Fruit fly (Drosophila melanogaster) whole organism, embryonic: ENCODE results near the gene CG10068.

Source experiments
- Bgb ChIP-seq: fragments of 200-800 bp; sonication (Bioruptor generic); IDR thresholded peaks from 2 replicates; pipeline ENCODE4 v1.3.6; 2022; ENCODE audit warnings: missing biosample characterization, missing genetic modification characterization; ENCODE audit not compliant: partially characterized antibody
- Blimp-1 ChIP-seq: fragments of 200-800 bp; sonication (Bioruptor generic); optimal IDR thresholded peaks from 3 replicates; lab custom pipeline; 2018; ENCODE audit warnings: missing biosample characterization, missing genetic modification characterization, mild to moderate bottlenecking, moderate library complexity, missing genetic modification reagents
- Bteb2 ChIP-seq: fragments of 200-800 bp; sonication (Bioruptor generic); optimal IDR thresholded peaks from 2 replicates; lab custom pipeline; 2016; ENCODE audit warnings: missing biosample characterization, missing genetic modification characterization
- CG11696 ChIP-seq: fragments of 200-800 bp; sonication (Bioruptor generic); IDR thresholded peaks from 2 replicates; pipeline ENCODE4 v1.3.6; 2022; ENCODE audit warnings: missing biosample characterization, missing genetic modification characterization
- CG12744 ChIP-seq: fragments of 200-800 bp; sonication (Bioruptor generic); optimal IDR thresholded peaks from 2 replicates; lab custom pipeline; 2016; ENCODE audit warnings: missing biosample characterization, missing genetic modification characterization
- CG13296 ChIP-seq: fragments of 200-800 bp; sonication (Bioruptor generic); optimal IDR thresholded peaks from 3 replicates; lab custom pipeline; 2018; ENCODE audit warnings: missing biosample characterization, mild to moderate bottlenecking, missing genetic modification characterization
- CG13424 ChIP-seq: fragments of 200-800 bp; sonication (Bioruptor generic); optimal IDR thresholded peaks from 2 replicates; lab custom pipeline; 2019; ENCODE audit warnings: missing biosample characterization, mild to moderate bottlenecking, missing genetic modification characterization, moderate library complexity
- CG14860 ChIP-seq: fragments of 200-800 bp; sonication (Bioruptor generic); IDR thresholded peaks from 3 replicates; pipeline ENCODE4 v1.3.6; 2022; ENCODE audit warnings: missing biosample characterization, missing genetic modification characterization; ENCODE audit not compliant: partially characterized antibody
- CG17186 ChIP-seq: fragments of 200-800 bp; sonication (Bioruptor generic); optimal IDR thresholded peaks from 3 replicates; lab custom pipeline; 2017; ENCODE audit warnings: missing biosample characterization, missing genetic modification reagents, missing genetic modification characterization
- CG17829 ChIP-seq: fragments of 200-800 bp; optimal IDR thresholded peaks from 2 replicates; lab custom pipeline; 2019; ENCODE audit warnings: missing biosample characterization, mild to moderate bottlenecking, missing genetic modification characterization, moderate library complexity
- CG1832 ChIP-seq: fragments of 200-800 bp; sonication (Bioruptor generic); optimal IDR thresholded peaks from 2 replicates; lab custom pipeline; 2017; ENCODE audit warnings: missing biosample characterization, mild to moderate bottlenecking, missing genetic modification characterization, inconsistent platforms
- CG18619 ChIP-seq: fragments of 200-800 bp; sonication (Bioruptor generic); optimal IDR thresholded peaks from 3 replicates; lab custom pipeline; 2017; ENCODE audit warnings: missing biosample characterization, mild to moderate bottlenecking, missing genetic modification characterization
- CG2889 ChIP-seq: fragments of 200-800 bp; sonication (Bioruptor generic); IDR thresholded peaks from 3 replicates; pipeline ENCODE4 v1.3.6; 2022; ENCODE audit warnings: missing biosample characterization, missing genetic modification characterization
- CG32767 ChIP-seq: fragments of 200-800 bp; sonication (Bioruptor generic); IDR thresholded peaks from 2 replicates; pipeline ENCODE4 v1.3.6; 2022; ENCODE audit warnings: missing biosample characterization, missing genetic modification characterization
- CG3407 ChIP-seq: fragments of 200-800 bp; sonication (Bioruptor generic); optimal IDR thresholded peaks from 2 replicates; lab custom pipeline; 2018; ENCODE audit warnings: missing biosample characterization, mild to moderate bottlenecking, missing genetic modification characterization
- CG4730 ChIP-seq: fragments of 200-800 bp; sonication (Bioruptor generic); IDR thresholded peaks from 2 replicates; pipeline ENCODE4 v1.3.6; 2022; ENCODE audit warnings: missing biosample characterization, missing genetic modification characterization
- CG4820 ChIP-seq: fragments of 200-800 bp; sonication (Bioruptor generic); optimal IDR thresholded peaks from 3 replicates; lab custom pipeline; 2016; ENCODE audit warnings: missing biosample characterization, missing genetic modification characterization
- CG5180 ChIP-seq: fragments of 200-800 bp; sonication (Bioruptor generic); optimal IDR thresholded peaks from 3 replicates; lab custom pipeline; 2017; ENCODE audit warnings: missing biosample characterization, missing genetic modification characterization, mild to moderate bottlenecking, moderate library complexity, missing genetic modification reagents
- CG6175 ChIP-seq: fragments of 200-800 bp; sonication (Bioruptor generic); IDR thresholded peaks from 3 replicates; pipeline ENCODE4 v1.3.6; 2022; ENCODE audit warnings: missing biosample characterization, missing genetic modification characterization
- CG6654 ChIP-seq: fragments of 200-800 bp; sonication (Bioruptor generic); optimal IDR thresholded peaks from 2 replicates; lab custom pipeline; 2017; ENCODE audit warnings: missing biosample characterization, mild to moderate bottlenecking, missing genetic modification characterization
- CG7928 ChIP-seq: fragments of 200-800 bp; sonication (Bioruptor generic); optimal IDR thresholded peaks from 2 replicates; lab custom pipeline; 2017; ENCODE audit warnings: missing biosample characterization, mild to moderate bottlenecking, missing genetic modification characterization
- Dad ChIP-seq: fragments of 200-800 bp; sonication (Bioruptor generic); optimal IDR thresholded peaks from 3 replicates; lab custom pipeline; 2016; ENCODE audit warnings: missing biosample characterization, missing genetic modification characterization
- Dbx ChIP-seq: fragments of 200-800 bp; sonication (Bioruptor generic); IDR thresholded peaks from 3 replicates; pipeline ENCODE4 v1.3.6; 2022; ENCODE audit warnings: missing biosample characterization, missing genetic modification characterization
- Dp ChIP-seq: fragments of 200-800 bp; sonication (Bioruptor generic); optimal IDR thresholded peaks from 2 replicates; lab custom pipeline; 2018; ENCODE audit warnings: missing biosample characterization, mild to moderate bottlenecking, missing genetic modification characterization, moderate library complexity
- Gsc ChIP-seq: fragments of 200-800 bp; sonication (Bioruptor generic); IDR thresholded peaks from 2 replicates; pipeline ENCODE4 v1.3.6; 2022; ENCODE audit warnings: missing biosample characterization, missing genetic modification characterization
- Gug ChIP-seq: fragments of 200-800 bp; sonication (Bioruptor generic); IDR thresholded peaks from 4 replicates; pipeline ENCODE4 v1.3.6; 2022; ENCODE audit warnings: missing biosample characterization, missing genetic modification characterization
- HmgD ChIP-seq: fragments of 200-800 bp; sonication (Bioruptor generic); optimal IDR thresholded peaks from 3 replicates; lab custom pipeline; 2016; ENCODE audit warnings: missing biosample characterization, missing genetic modification characterization
- Hr78 ChIP-seq, 2 experiments: fragments of 200-800 bp in 1 of 2; fragments of >200 bp in 1 of 2; sonication (Bioruptor generic) in 1 of 2; optimal IDR thresholded peaks; 2 replicates each; lab custom pipeline; 2017 to 2019; ENCODE audit warnings: missing biosample characterization in 2 of 2, missing genetic modification characterization in 2 of 2, mild to moderate bottlenecking in 1 of 2, moderate library complexity in 1 of 2
- Ravus ChIP-seq: fragments of 200-800 bp; sonication (Bioruptor generic); IDR thresholded peaks from 2 replicates; pipeline ENCODE4 v1.3.6; 2022; ENCODE audit warnings: missing biosample characterization, missing genetic modification characterization
- Sox100B ChIP-seq: fragments of 200-800 bp; sonication (Bioruptor generic); optimal IDR thresholded peaks from 3 replicates; lab custom pipeline; 2018; ENCODE audit warnings: missing biosample characterization, mild to moderate bottlenecking, missing genetic modification characterization
- Tbp ChIP-seq: fragments of >200 bp; optimal IDR thresholded peaks from 2 replicates; lab custom pipeline; 2018; ENCODE audit warnings: missing biosample characterization, missing genetic modification characterization
- Vsx1 ChIP-seq: fragments of 200-800 bp; sonication (Bioruptor generic); optimal IDR thresholded peaks from 2 replicates; lab custom pipeline; 2017; ENCODE audit warnings: missing biosample characterization, mild to moderate bottlenecking, missing genetic modification characterization, missing genetic modification reagents
- ab ChIP-seq: fragments of 200-800 bp; sonication (Bioruptor generic); optimal IDR thresholded peaks from 2 replicates; lab custom pipeline; 2016; ENCODE audit warnings: missing biosample characterization, missing genetic modification characterization
- bab2 ChIP-seq: fragments of 200-800 bp; sonication (Bioruptor generic); optimal IDR thresholded peaks from 2 replicates; lab custom pipeline; 2016; ENCODE audit warnings: missing biosample characterization, missing genetic modification characterization
- btn ChIP-seq: fragments of 200-800 bp; sonication (Bioruptor generic); optimal IDR thresholded peaks from 2 replicates; lab custom pipeline; 2016; ENCODE audit warnings: missing biosample characterization, missing genetic modification characterization
- danr ChIP-seq: fragments of 200-800 bp; sonication (Bioruptor generic); IDR thresholded peaks from 2 replicates; pipeline ENCODE4 v1.3.6; 2022; ENCODE audit warnings: missing biosample characterization, missing genetic modification characterization
- emc ChIP-seq: fragments of 200-800 bp; sonication (Bioruptor generic); optimal IDR thresholded peaks from 2 replicates; lab custom pipeline; 2016; ENCODE audit warnings: missing biosample characterization, missing genetic modification characterization
- ems ChIP-seq: fragments of 200-800 bp; sonication (Bioruptor generic); optimal IDR thresholded peaks from 3 replicates; lab custom pipeline; 2016; ENCODE audit warnings: missing biosample characterization, missing genetic modification characterization
- esg ChIP-seq: fragments of 200-800 bp; sonication (Bioruptor generic); conservative IDR thresholded peaks from 2 replicates; pipeline ENCODE4 v1.3.6; 2022; ENCODE audit warnings: missing biosample characterization, missing genetic modification characterization
- gce ChIP-seq: fragments of 200-800 bp; sonication (Bioruptor generic); IDR thresholded peaks from 3 replicates; pipeline ENCODE4 v1.3.6; 2022; ENCODE audit warnings: missing biosample characterization, missing genetic modification characterization
- gcm2 ChIP-seq: fragments of 200-800 bp; sonication (Bioruptor generic); optimal IDR thresholded peaks from 2 replicates; lab custom pipeline; 2016; ENCODE audit warnings: missing biosample characterization, missing genetic modification characterization
- grau ChIP-seq: fragments of 200-800 bp; optimal IDR thresholded peaks from 3 replicates; lab custom pipeline; 2019; ENCODE audit warnings: missing biosample characterization, mild to moderate bottlenecking, missing genetic modification characterization, moderate library complexity
- grn ChIP-seq: fragments of 200-800 bp; sonication (Bioruptor generic); optimal IDR thresholded peaks from 3 replicates; lab custom pipeline; 2017; ENCODE audit warnings: missing biosample characterization, missing genetic modification characterization
- gt ChIP-seq: fragments of 200-800 bp; sonication (Bioruptor generic); IDR thresholded peaks from 2 replicates; pipeline ENCODE4 v1.3.6; 2022; ENCODE audit warnings: missing biosample characterization, missing genetic modification characterization
- jumu ChIP-seq: fragments of 200-800 bp; sonication (Bioruptor generic); optimal IDR thresholded peaks from 3 replicates; lab custom pipeline; 2016; ENCODE audit warnings: missing biosample characterization, missing genetic modification characterization
- luna ChIP-seq: fragments of 200-800 bp; sonication (Bioruptor generic); optimal IDR thresholded peaks from 2 replicates; lab custom pipeline; 2016; ENCODE audit warnings: missing biosample characterization, missing genetic modification characterization
- pum ChIP-seq: fragments of 200-800 bp; sonication (Bioruptor generic); optimal IDR thresholded peaks from 2 replicates; lab custom pipeline; 2016; ENCODE audit warnings: missing biosample characterization, missing genetic modification characterization
- salm ChIP-seq: fragments of 200-800 bp; sonication (Bioruptor generic); optimal IDR thresholded peaks from 2 replicates; lab custom pipeline; 2018; ENCODE audit warnings: missing biosample characterization, mild to moderate bottlenecking, missing genetic modification characterization
- sd ChIP-seq: fragments of 200-800 bp; sonication (Bioruptor generic); optimal IDR thresholded peaks from 3 replicates; lab custom pipeline; 2018; ENCODE audit warnings: missing biosample characterization, mild to moderate bottlenecking, missing genetic modification characterization, moderate library complexity
- sna ChIP-seq: fragments of 200-800 bp; sonication (Bioruptor generic); IDR thresholded peaks from 2 replicates; pipeline ENCODE4 v1.3.6; 2022; ENCODE audit warnings: missing biosample characterization, missing genetic modification characterization; ENCODE audit not compliant: partially characterized antibody
- z ChIP-seq: fragments of 200-800 bp; sonication (Bioruptor generic); IDR thresholded peaks from 3 replicates; pipeline ENCODE4 v1.3.6; 2022; ENCODE audit warnings: missing biosample characterization, missing genetic modification characterization

CG10068 gene

DNA sequence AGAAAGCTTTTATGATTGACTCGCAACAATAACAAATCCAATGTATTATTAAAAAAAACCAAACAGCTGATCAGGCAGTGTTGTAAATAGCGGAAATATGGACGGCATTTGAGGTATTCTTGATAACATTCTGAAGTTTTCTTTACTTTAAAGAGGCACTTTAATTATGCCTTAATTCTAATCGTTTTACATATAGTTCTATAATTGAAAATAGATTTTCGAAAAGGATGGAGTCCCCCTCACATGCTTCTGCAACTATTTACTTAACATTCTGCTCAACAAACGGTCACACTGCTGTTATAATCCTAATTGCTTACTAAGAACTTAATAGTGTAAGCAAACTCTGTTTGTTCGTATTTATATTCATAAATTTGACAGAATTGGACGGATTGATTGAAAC is at the start of gene CG10068 (continued):
- TF ChIP-seq jumu (GFP tag; lab: Kevin White, UChicago), result peak; percentile 83
- TF ChIP-seq gcm2, result peak; percentile 77
- TF ChIP-seq z, result peak; percentile 66; the same call in 2 of the 3 replicates
- TF ChIP-seq danr (GFP tag; lab: Robert Waterston, UW), result peak; percentile 86
- peak; percentile 84 for TF ChIP-seq Blimp-1 (GFP tag; lab: Kevin White, UChicago)
- TF ChIP-seq gt (GFP tag; lab: Robert Waterston, UW), result peak; percentile 86
- TF ChIP-seq grn, result peak; percentile 13
- peak; percentile 72 for TF ChIP-seq CG17186 (GFP tag; lab: Kevin White, UChicago)
- peak; percentile 80 for TF ChIP-seq esg
- peak; percentile 55 for TF ChIP-seq sd (tag; lab: Kevin White, UChicago)
- TF ChIP-seq CG18619 (GFP tag; lab: Kevin White, UChicago), result peak; percentile 77
- TF ChIP-seq CG4820 (GFP tag; lab: Kevin White, UChicago), result peak; percentile 84
- peak; percentile 85 for TF ChIP-seq btn
- TF ChIP-seq Bteb2 (GFP tag; lab: Kevin White, UChicago), result peak; percentile 81
- TF ChIP-seq emc (GFP tag; lab: Kevin White, UChicago), result peak; percentile 69
- no peak for TF ChIP-seq Gsc (GFP tag; lab: Robert Waterston, UW)
- peak; percentile 58; the same call in 1 of the 3 replicates for TF ChIP-seq CG6175
- TF ChIP-seq CG2889 (GFP tag; lab: Robert Waterston, UW), result peak; percentile 64; the same call in 2 of the 3 replicates
- peak; percentile 87 for TF ChIP-seq Dad (GFP tag; lab: Kevin White, UChicago)
- TF ChIP-seq CG32767 (GFP tag; lab: Robert Waterston, UW), result peak; percentile 81
- TF ChIP-seq CG14860, result no peak
- TF ChIP-seq Sox100B (GFP tag; lab: Kevin White, UChicago), result peak; percentile 79
- TF ChIP-seq Hr78 (GFP tag; optimal IDR thresholded peaks at IDR 0.05; lab: Kevin White, UChicago), result peak in 1 of 2 experiments; percentile 32
- TF ChIP-seq Bgb (GFP tag; lab: Robert Waterston, UW), result no peak
- TF ChIP-seq CG4730 (GFP tag; lab: Robert Waterston, UW), result peak; percentile 82
- peak; percentile 84 for TF ChIP-seq grau (tag; lab: Kevin White, UChicago)
- TF ChIP-seq CG17829 (tag; lab: Kevin White, UChicago), result peak; percentile 94
- TF ChIP-seq luna (GFP tag; lab: Kevin White, UChicago), result peak; percentile 52
- TF ChIP-seq gce, result peak; percentile 91; the same call in 2 of the 3 replicates
- peak; percentile 85 for TF ChIP-seq pum (GFP tag; lab: Kevin White, UChicago)
- no peak for TF ChIP-seq ab (GFP tag; lab: Kevin White, UChicago)
- peak; percentile 73; the same call in 2 of the 4 replicates for TF ChIP-seq Gug (GFP tag; lab: Robert Waterston, UW)
- peak; percentile 25 for TF ChIP-seq Dp (GFP tag; lab: Kevin White, UChicago)
- TF ChIP-seq Tbp (GFP tag; lab: Kevin White, UChicago), result no peak
- TF ChIP-seq CG13424 (tag; lab: Kevin White, UChicago), result peak; percentile 88
- peak; percentile 89 for TF ChIP-seq CG11696 (GFP tag; lab: Robert Waterston, UW)
- peak; percentile 63 for TF ChIP-seq CG5180 (GFP tag; lab: Kevin White, UChicago)
- TF ChIP-seq CG3407 (GFP tag; lab: Kevin White, UChicago), result peak; percentile 79
- TF ChIP-seq Vsx1, result peak; percentile 72
- TF ChIP-seq bab2, result peak; percentile 89
- peak; percentile 60 for TF ChIP-seq HmgD (GFP tag; lab: Kevin White, UChicago)
- peak; percentile 77 for TF ChIP-seq CG13296 (GFP tag; lab: Kevin White, UChicago)
- peak; percentile 59; the same call in 1 of the 2 replicates for TF ChIP-seq sna (GFP tag; lab: Robert Waterston, UW)
- peak; percentile 91 for TF ChIP-seq CG12744 (GFP tag; lab: Kevin White, UChicago)
- peak; percentile 38 for TF ChIP-seq CG7928 (GFP tag; lab: Kevin White, UChicago)
- TF ChIP-seq salm, result peak; percentile 75
- TF ChIP-seq CG6654 (GFP tag; lab: Kevin White, UChicago), result peak; percentile 56
- peak; percentile 88 for TF ChIP-seq ems (GFP tag; lab: Kevin White, UChicago)
- peak; percentile 21 for TF ChIP-seq Ravus (GFP tag; lab: Robert Waterston, UW)
- no peak for TF ChIP-seq CG1832 (GFP tag; lab: Kevin White, UChicago)
- TF ChIP-seq Dbx (GFP tag; lab: Robert Waterston, UW), result peak; percentile 87
